Fruit fly (Drosophila melanogaster): ENCODE measurements around the gene Qtzl.

Gene Qtzl

dm6 chr2L:11987945-11988344, 7.6 kb upstream of the Qtzl start, which contains the start of the genes CG6686 and CG34163 (continued):
- TF ChIP-seq ems (GFP tag; optimal IDR thresholded peaks at IDR 0.05) (peak; percentile 47), CG30020 (tag; optimal IDR thresholded peaks at IDR 0.05) (peak; percentile 29), CG14710 (tag; optimal IDR thresholded peaks at IDR 0.05) (peak; percentile 83), Max (GFP tag; optimal IDR thresholded peaks at IDR 0.05) (peak; percentile 78), nerfin-1 (tag; optimal IDR thresholded peaks at IDR 0.05) (peak; percentile 27), Neu2 (GFP tag; optimal IDR thresholded peaks at IDR 0.05; ENCODE audit: borderline replicate concordance) (no peak), vvl (GFP tag; IDR thresholded peaks at IDR 0.05) (peak; percentile 40; the same call in 1 of the 2 replicates), CG12391 (tag; optimal IDR thresholded peaks at IDR 0.05) (peak; percentile 59), CG9817 (tag; optimal IDR thresholded peaks at IDR 0.05) (peak; percentile 13), nmo (GFP tag; optimal IDR thresholded peaks at IDR 0.05) (peak; percentile 69), PHDP (tag; optimal IDR thresholded peaks at IDR 0.05) (peak; percentile 6), crp (GFP tag; optimal IDR thresholded peaks at IDR 0.05) (no peak), mam (GFP tag; optimal IDR thresholded peaks at IDR 0.05) (peak; percentile 44), Dll (GFP tag; IDR thresholded peaks at IDR 0.05; ENCODE audit: partially characterized antibody) (0 out of 4 replicates have a peak, but pooled peaks have one; percentile 35), CG10979 (tag; optimal IDR thresholded peaks at IDR 0.05) (peak; percentile 34), pzg (GFP tag; optimal IDR thresholded peaks at IDR 0.05) (peak; percentile 63), zfh2 (GFP tag; optimal IDR thresholded peaks at IDR 0.05) (peak; percentile 67), sug (tag; optimal IDR thresholded peaks at IDR 0.05) (peak; percentile 54), CG33213 (GFP tag; optimal IDR thresholded peaks at IDR 0.05) (peak; percentile 32), CG9797 (GFP tag; optimal IDR thresholded peaks at IDR 0.05) (peak; percentile 74), HmgD (GFP tag; optimal IDR thresholded peaks at IDR 0.05) (peak; percentile 34), CG34224 (GFP tag; IDR thresholded peaks at IDR 0.05; ENCODE audit: partially characterized antibody) (no peak), ac (GFP tag; optimal IDR thresholded peaks at IDR 0.05) (no peak), Sry-δ (GFP tag; optimal IDR thresholded peaks at IDR 0.05) (peak; percentile 43), Hand (GFP tag; optimal IDR thresholded peaks at IDR 0.05) (no peak), en (GFP tag; optimal IDR thresholded peaks at IDR 0.05) (no peak), grn (GFP tag; optimal IDR thresholded peaks at IDR 0.05) (no peak), oc (tag; optimal IDR thresholded peaks at IDR 0.05) (no peak), NfI (GFP tag; optimal IDR thresholded peaks at IDR 0.05) (peak; percentile 35), HmgZ (tag; optimal IDR thresholded peaks at IDR 0.05) (peak; percentile 38), CG13624 (GFP tag; optimal IDR thresholded peaks at IDR 0.05) (peak; percentile 65), CG3847 (GFP tag; IDR thresholded peaks at IDR 0.05) (0 out of 2 replicates have a peak, but pooled peaks have one; percentile 24), fu2 (GFP tag; optimal IDR thresholded peaks at IDR 0.05) (peak; percentile 30), CG30403 (GFP tag; optimal IDR thresholded peaks at IDR 0.05) (peak; percentile 69), CG10654 (GFP tag; optimal IDR thresholded peaks at IDR 0.05) (no peak), CG4854 (GFP tag; optimal IDR thresholded peaks at IDR 0.05) (peak; percentile 51), exex (tag; optimal IDR thresholded peaks at IDR 0.05) (peak; percentile 19), sisA (GFP tag; IDR thresholded peaks at IDR 0.05) (peak; percentile 39; the same call in 1 of the 2 replicates), ftz-f1 (GFP tag; optimal IDR thresholded peaks at IDR 0.05) (peak; percentile 17), tin (GFP tag; optimal IDR thresholded peaks at IDR 0.05) (peak; percentile 17), Ets65A (GFP tag) (peak; percentile 91), CG4424 (GFP tag; optimal IDR thresholded peaks at IDR 0.05) (peak; percentile 25), CG15011 (GFP tag; optimal IDR thresholded peaks at IDR 0.05) (no peak), ham (GFP tag; IDR thresholded peaks at IDR 0.05) (no peak), lilli (GFP tag; optimal IDR thresholded peaks at IDR 0.05) (peak; percentile 80), trem (tag; optimal IDR thresholded peaks at IDR 0.05) (peak; percentile 70), CG7786 (GFP tag; optimal IDR thresholded peaks at IDR 0.05) (peak; percentile 55), MESR4 (GFP tag; optimal IDR thresholded peaks at IDR 0.05) (peak; percentile 0), Dad (GFP tag; optimal IDR thresholded peaks at IDR 0.05) (peak; percentile 48), BEAF-32 (GFP tag; optimal IDR thresholded peaks at IDR 0.05) (peak; percentile 41)

Measured in whole organism, embryonic.